Worm (Caenorhabditis elegans): ENCODE data around the gene F14F8.14.

DNA sequence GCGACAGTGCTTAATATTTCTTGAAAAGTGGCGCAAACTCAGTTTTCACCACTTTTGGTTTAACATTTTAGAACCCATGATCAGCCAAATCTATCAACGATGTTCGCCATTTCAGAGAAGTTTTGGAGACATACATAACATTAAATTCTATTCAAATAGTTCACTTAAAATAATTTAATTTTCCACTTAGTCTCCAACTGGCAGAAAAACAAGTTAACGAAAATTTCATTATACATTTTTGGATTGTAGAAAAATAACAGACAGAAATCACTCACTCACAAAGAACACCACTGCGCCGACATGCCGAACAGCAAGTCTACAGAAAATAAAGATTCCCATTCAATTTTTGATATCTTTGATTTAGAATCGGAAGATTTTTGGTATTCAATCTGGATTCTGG lies 13.4 kb upstream of the F14F8.14 start, which contains the start of gene srw-44:
- TF ChIP-seq lim-6 (tag; optimal IDR thresholded peaks at IDR 0.05) (no peak), dmd-4 (tag; optimal IDR thresholded peaks at IDR 0.05; ENCODE audit: borderline replicate concordance) (no peak), unc-42 (tag; optimal IDR thresholded peaks at IDR 0.05) (no peak)

All from whole organism, late embryonic.